Worm (Caenorhabditis elegans): Measurements from ENCODE around the gene sdz-36.

DNA sequence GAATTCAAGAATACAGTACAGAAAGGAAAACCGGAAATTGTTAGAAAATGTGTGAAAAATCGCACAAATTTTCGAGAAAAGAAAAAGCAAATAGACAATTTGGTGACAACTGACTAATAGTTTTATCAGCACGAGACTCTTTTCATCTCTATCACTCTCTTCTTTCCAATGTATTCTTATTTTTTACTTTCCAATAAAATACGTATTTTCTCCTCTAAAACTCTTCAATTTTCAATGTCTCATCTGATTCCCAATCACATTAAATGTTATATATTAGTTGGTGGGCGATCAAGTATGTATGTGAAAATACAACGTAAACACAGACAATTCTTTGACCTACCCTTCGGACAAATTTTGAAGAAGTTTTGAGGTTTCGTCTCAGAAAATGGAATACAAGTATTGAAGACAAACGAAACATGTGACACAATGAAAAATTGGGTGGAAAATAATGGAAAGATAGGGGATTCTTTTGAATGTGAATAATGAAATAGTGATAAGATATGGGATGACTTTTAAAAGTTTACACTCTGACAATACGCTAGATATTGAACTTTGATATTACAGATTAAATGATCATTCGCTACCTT is 46.6 kb downstream of the sdz-36 start, which contains the start of gene cka-1:
- peak in 1 of 2 experiments; percentile 62 for TF ChIP-seq lsy-2 (tag; optimal IDR thresholded peaks at IDR 0.05)
- no peak for TF ChIP-seq swsn-7 (tag; optimal IDR thresholded peaks at IDR 0.05)
- no peak for TF ChIP-seq ztf-11 (tag; optimal IDR thresholded peaks at IDR 0.05)
- no peak for TF ChIP-seq Y116A8C.19 (tag; optimal IDR thresholded peaks at IDR 0.05; ENCODE audit: borderline replicate concordance)
- no peak for TF ChIP-seq ama-1 (optimal IDR thresholded peaks at IDR 0.05)
- no peak for TF ChIP-seq fos-1 (tag; optimal IDR thresholded peaks at IDR 0.05)
- peak; percentile 67 for TF ChIP-seq vab-15 (tag; optimal IDR thresholded peaks at IDR 0.05)
- TF ChIP-seq pag-3 (tag; optimal IDR thresholded peaks at IDR 0.05; ENCODE audit: borderline replicate concordance, insufficient read depth) = no peak
- no peak for TF ChIP-seq fkh-4 (tag; optimal IDR thresholded peaks at IDR 0.05; ENCODE audit: borderline replicate concordance)

Measured in whole organism, L1 larva.